Worm (Caenorhabditis elegans) whole organism, L3 larva: ENCODE results near the gene F43E2.6.

Experiments used
- aly-2 ChIP-seq: fragments of 150-350 bp; optimal IDR thresholded peaks from 2 replicates; lab custom pipeline; 2014; ENCODE audit warnings: missing biosample characterization, missing genetic modification characterization
- egl-27 ChIP-seq: sonication (generic microtip); optimal IDR thresholded peaks from 4 replicates; lab custom pipeline; 2017; ENCODE audit warnings: missing biosample characterization, missing genetic modification reagents, missing genetic modification characterization
- fkh-2 ChIP-seq: fragments of 150-350 bp; optimal IDR thresholded peaks from 2 replicates; lab custom pipeline; 2014; ENCODE audit warnings: missing biosample characterization, missing genetic modification reagents, missing genetic modification characterization
- nfya-1 ChIP-seq: sonication (generic microtip); optimal IDR thresholded peaks from 2 replicates; lab custom pipeline; 2017; ENCODE audit warnings: missing genetic modification characterization, mild to moderate bottlenecking, missing compliant biosample characterization, antibody characterized with exemption, moderate library complexity; ENCODE audit not compliant: insufficient read depth
- nhr-11 ChIP-seq: fragments of 150-350 bp; optimal IDR thresholded peaks from 2 replicates; lab custom pipeline; 2014; ENCODE audit warnings: missing biosample characterization, missing genetic modification characterization
- pha-4 ChIP-seq: fragments of 150-350 bp; optimal IDR thresholded peaks from 2 replicates; lab custom pipeline; 2014; ENCODE audit warnings: missing biosample characterization, missing genetic modification reagents, missing genetic modification characterization
- tbx-2 ChIP-seq: sonication (generic microtip); optimal IDR thresholded peaks from 2 replicates; lab custom pipeline; 2016; ENCODE audit warnings: mild to moderate bottlenecking, missing genetic modification characterization, missing compliant biosample characterization
- ztf-11 ChIP-seq: fragments of 150-350 bp; optimal IDR thresholded peaks from 2 replicates; lab custom pipeline; 2014; ENCODE audit warnings: missing biosample characterization, missing genetic modification characterization

DNA sequence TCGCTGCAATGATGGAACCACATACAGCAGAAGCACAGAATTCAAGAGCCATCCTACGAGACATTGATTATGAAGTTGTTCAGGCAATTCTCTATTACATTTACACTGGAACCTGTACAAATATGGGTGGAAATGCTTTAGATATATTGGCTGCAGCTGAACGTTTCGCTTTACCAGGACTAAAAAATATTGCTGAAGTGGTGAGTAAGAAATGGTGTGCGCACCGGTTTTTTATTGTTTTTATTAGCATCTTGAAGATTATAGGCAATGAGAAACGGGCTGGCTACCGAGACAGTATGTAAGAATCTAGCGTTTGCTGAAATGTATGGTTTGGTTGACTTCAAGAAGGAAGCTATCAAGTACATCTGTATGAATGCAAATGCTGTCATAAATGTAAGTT, 27.4 kb upstream of the F43E2.6 start:
- TF ChIP-seq ztf-11 (no peak), nhr-11 (tag; lab: Kevin White, UChicago) (no peak), nfya-1 (tag; lab: Kevin White, UChicago) (no peak), fkh-2 (tag; lab: Kevin White, UChicago) (no peak), tbx-2 (no peak), pha-4 (tag; lab: Kevin White, UChicago) (no peak), egl-27 (tag; lab: Kevin White, UChicago) (no peak), aly-2 (tag; lab: Kevin White, UChicago) (no peak)
